Fruit fly (Drosophila melanogaster): ENCODE data around the gene Sfp24F.

DNA sequence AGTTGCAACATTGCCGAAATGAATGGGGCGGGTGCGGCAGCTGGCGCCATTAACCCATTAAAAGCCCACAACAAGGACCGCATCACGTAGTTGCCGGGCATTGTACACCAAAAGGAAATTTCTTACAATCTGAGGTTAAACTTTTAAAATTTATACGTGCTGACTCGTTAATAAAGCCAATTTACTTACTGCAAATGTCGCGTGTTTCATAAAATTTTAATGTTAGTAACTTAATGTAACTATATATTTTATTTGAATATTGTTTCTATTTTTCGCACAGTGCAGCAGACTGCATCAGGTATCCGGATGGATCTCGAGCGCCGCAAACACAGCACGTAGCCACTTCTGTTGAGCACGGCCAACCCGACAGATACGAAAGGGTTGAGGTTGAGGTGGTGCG is 25.0 kb downstream of the Sfp24F start:
- TF ChIP-seq CTCF (optimal IDR thresholded peaks at IDR 0.05), result no peak
- no peak for TF ChIP-seq CG8478 (optimal IDR thresholded peaks at IDR 0.05)

Data from S2 (cell line).